Worm (Caenorhabditis elegans) whole organism, L4/young adult: ENCODE data around the gene K12H6.12.

Experiments used
- W03F9.2 ChIP-seq: fragments of 150-350 bp; optimal IDR thresholded peaks from 2 replicates; lab custom pipeline; 2014; ENCODE audit warnings: missing biosample characterization, missing genetic modification characterization
- dao-5 ChIP-seq: sonication (generic microtip); optimal IDR thresholded peaks from 2 replicates; lab custom pipeline; 2016; ENCODE audit warnings: missing genotype, missing genetic modification characterization, moderate library complexity, missing compliant biosample characterization
- him-1 ChIP-seq: sonication (generic microtip); optimal IDR thresholded peaks from 2 replicates; lab custom pipeline; 2016; ENCODE audit warnings: missing genotype, missing genetic modification reagents, missing genetic modification characterization, missing compliant biosample characterization

ce11 chrII:2801764-2802163 is 6.2 kb upstream of the K12H6.12 start:
- TF ChIP-seq him-1 (no peak), dao-5 (tag; lab: Kevin White, UChicago) (no peak), W03F9.2 (tag; lab: Kevin White, UChicago) (no peak)
